Fruit fly (Drosophila melanogaster): Measurements from ENCODE around the gene grn.

The grn gene

dm6 chr3R:8105839-8106718 lies 75.2 kb downstream of the grn start (continued):
- TF ChIP-seq lz (GFP tag; optimal IDR thresholded peaks at IDR 0.05) (peak; percentile 76), OdsH (GFP tag; optimal IDR thresholded peaks at IDR 0.05) (peak; percentile 86), Met (GFP tag; optimal IDR thresholded peaks at IDR 0.05) (peak; percentile 93), CG6854 (GFP tag; optimal IDR thresholded peaks at IDR 0.05) (peak; percentile 99), Gug (GFP tag; IDR thresholded peaks at IDR 0.05) (no peak), CG7368 (GFP tag; optimal IDR thresholded peaks at IDR 0.05) (peak; percentile 97), fkh (GFP tag; optimal IDR thresholded peaks at IDR 0.05) (peak; percentile 96), CG3919 (GFP tag; optimal IDR thresholded peaks at IDR 0.05) (peak; percentile 94), CG8119 (GFP tag; IDR thresholded peaks at IDR 0.05) (no peak), vri (GFP tag; optimal IDR thresholded peaks at IDR 0.05) (peak; percentile 98), Sox15 (GFP tag; optimal IDR thresholded peaks at IDR 0.05) (no peak), CG1621 (tag; optimal IDR thresholded peaks at IDR 0.05) (peak; percentile 98), ss (GFP tag; optimal IDR thresholded peaks at IDR 0.05) (peak; percentile 100), CG8632 (GFP tag; optimal IDR thresholded peaks at IDR 0.05) (peak; percentile 98), net (GFP tag; optimal IDR thresholded peaks at IDR 0.05) (peak; percentile 99), Sox102F (GFP tag; optimal IDR thresholded peaks at IDR 0.05) (peak; percentile 98)

dm6 chr3R:8105088-8105542 lies 76.1 kb downstream of the grn start, which contains the start of gene puc:
TSS of gene puc (plus strand) at chr3R:8105332.
- peak; percentile 36 for TF ChIP-seq Eip93F (GFP tag; optimal IDR thresholded peaks at IDR 0.05)
- TF ChIP-seq CG8319 (GFP tag; optimal IDR thresholded peaks at IDR 0.05): no peak
- TF ChIP-seq Sox15 (GFP tag; optimal IDR thresholded peaks at IDR 0.05): no peak
- peak; percentile 31 for TF ChIP-seq Sox14 (GFP tag; optimal IDR thresholded peaks at IDR 0.05)
- TF ChIP-seq acj6 (GFP tag; optimal IDR thresholded peaks at IDR 0.05): no peak
- TF ChIP-seq pdm3 (GFP tag; optimal IDR thresholded peaks at IDR 0.05): peak; percentile 23
- TF ChIP-seq CG6854 (GFP tag; optimal IDR thresholded peaks at IDR 0.05): peak; percentile 51
- peak; percentile 30 for TF ChIP-seq Met (GFP tag; optimal IDR thresholded peaks at IDR 0.05)
- no peak for TF ChIP-seq CG6163 (GFP tag; IDR thresholded peaks at IDR 0.05)
- peak; percentile 63 for TF ChIP-seq esn (GFP tag; optimal IDR thresholded peaks at IDR 0.05)
- TF ChIP-seq dsx (GFP tag; optimal IDR thresholded peaks at IDR 0.05; ENCODE audit: poor library complexity, severe bottlenecking): peak; percentile 7
- TF ChIP-seq CG7368 (GFP tag; optimal IDR thresholded peaks at IDR 0.05): peak; percentile 11
- no peak for TF ChIP-seq CG11294 (GFP tag; IDR thresholded peaks at IDR 0.05)
- TF ChIP-seq CG8632 (GFP tag; optimal IDR thresholded peaks at IDR 0.05): peak; percentile 16
- peak; percentile 28 for TF ChIP-seq fd85E (GFP tag; optimal IDR thresholded peaks at IDR 0.05)
- TF ChIP-seq CG31627 (GFP tag; optimal IDR thresholded peaks at IDR 0.05): peak; percentile 19
- peak; percentile 83 for TF ChIP-seq vri (GFP tag; optimal IDR thresholded peaks at IDR 0.05)
- no peak for TF ChIP-seq spab (GFP tag; optimal IDR thresholded peaks at IDR 0.05)
- TF ChIP-seq Eip75B (GFP tag; optimal IDR thresholded peaks at IDR 0.05): peak; percentile 14
- TF ChIP-seq Smox (GFP tag; optimal IDR thresholded peaks at IDR 0.05): peak; percentile 31
- no peak for TF ChIP-seq ss (GFP tag; optimal IDR thresholded peaks at IDR 0.05)
- TF ChIP-seq cyc (GFP tag; optimal IDR thresholded peaks at IDR 0.05): peak; percentile 9
- peak; percentile 46 for TF ChIP-seq topi (GFP tag; optimal IDR thresholded peaks at IDR 0.05)
- TF ChIP-seq fkh (GFP tag; optimal IDR thresholded peaks at IDR 0.05): peak; percentile 23
- no peak for TF ChIP-seq CG10669 (GFP tag; optimal IDR thresholded peaks at IDR 0.05)
- TF ChIP-seq Sox102F (GFP tag; optimal IDR thresholded peaks at IDR 0.05): peak; percentile 65
- peak; percentile 50 for TF ChIP-seq CG16779 (tag; optimal IDR thresholded peaks at IDR 0.05)
- TF ChIP-seq lz (GFP tag; optimal IDR thresholded peaks at IDR 0.05): peak; percentile 2
- no peak for TF ChIP-seq CG8119 (GFP tag; IDR thresholded peaks at IDR 0.05)
- TF ChIP-seq svp (GFP tag): peak; percentile 68
- peak; percentile 3 for TF ChIP-seq Hr39 (GFP tag; optimal IDR thresholded peaks at IDR 0.05)
- TF ChIP-seq Blimp-1 (GFP tag; optimal IDR thresholded peaks at IDR 0.05): no peak
- TF ChIP-seq achi (GFP tag; optimal IDR thresholded peaks at IDR 0.05): peak; percentile 34
- peak; percentile 63 for TF ChIP-seq CG3919 (GFP tag; optimal IDR thresholded peaks at IDR 0.05)
- TF ChIP-seq net (GFP tag; optimal IDR thresholded peaks at IDR 0.05): peak; percentile 49
- no peak for TF ChIP-seq CG4318 (GFP tag; optimal IDR thresholded peaks at IDR 0.05)
- TF ChIP-seq CG6792 (GFP tag; optimal IDR thresholded peaks at IDR 0.05): peak; percentile 9
- peak; percentile 71 for TF ChIP-seq Eip78C (GFP tag)

Data from whole organism, prepupa.